Worm (Caenorhabditis elegans): ENCODE results near the gene C29F9.2.

DNA sequence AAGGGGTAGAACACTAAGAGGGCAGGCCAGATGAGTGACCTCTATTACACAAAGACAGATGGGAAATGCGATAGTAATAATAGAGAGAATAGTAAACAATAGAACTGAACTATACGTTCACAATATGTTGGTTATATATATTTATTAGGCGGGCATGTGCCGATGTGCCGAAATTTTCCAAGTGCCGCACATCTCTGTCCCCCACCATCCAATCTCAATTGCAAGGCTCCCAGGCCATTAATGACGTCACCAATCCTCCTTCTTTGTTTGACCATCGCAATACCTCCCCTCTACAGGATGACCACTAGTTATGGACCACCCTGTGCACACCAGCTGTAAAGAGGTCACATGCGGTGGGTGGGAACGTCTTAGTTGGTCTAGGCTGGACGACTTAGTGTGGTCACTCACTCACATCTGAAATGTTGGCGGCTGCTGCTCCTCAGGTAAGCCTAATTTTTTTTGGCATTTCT, 48.4 kb downstream of the C29F9.2 start, which contains the start of gene F40G9.6:
- TF ChIP-seq zag-1 (tag; optimal IDR thresholded peaks at IDR 0.05) (no peak), snpc-4 (tag; optimal IDR thresholded peaks at IDR 0.05) (no peak), skn-1 (tag; optimal IDR thresholded peaks at IDR 0.05) (no peak), hmg-1.1 (GFP tag; IDR thresholded peaks at IDR 0.05) (no peak), mdl-1 (tag; optimal IDR thresholded peaks at IDR 0.05) (no peak), unc-39 (tag; optimal IDR thresholded peaks at IDR 0.05) (no peak), F49E8.2 (tag; optimal IDR thresholded peaks at IDR 0.05; ENCODE audit: borderline replicate concordance) (no peak), tra-1 (GFP tag; IDR thresholded peaks at IDR 0.05) (no peak), Y105C5A.15 (GFP tag; IDR thresholded peaks at IDR 0.05) (no peak)
